Worm (Caenorhabditis elegans) whole organism, L2 larva: ENCODE results near the gene col-113.

Experiments used
- alr-1 ChIP-seq: fragments of 150-350 bp; optimal IDR thresholded peaks from 2 replicates; lab custom pipeline; 2014; ENCODE audit warnings: missing biosample characterization, missing genetic modification characterization
- aly-2 ChIP-seq: fragments of 150-350 bp; optimal IDR thresholded peaks from 2 replicates; lab custom pipeline; 2014; ENCODE audit warnings: missing biosample characterization, missing genetic modification characterization
- blmp-1 ChIP-seq: sonication (generic microtip); optimal IDR thresholded peaks from 2 replicates; lab custom pipeline; 2017; ENCODE audit warnings: missing genetic modification characterization, mild to moderate bottlenecking, missing compliant biosample characterization, antibody characterized with exemption, moderate library complexity; ENCODE audit not compliant: insufficient read depth
- ceh-82 ChIP-seq: fragments of 150-350 bp; optimal IDR thresholded peaks from 2 replicates; lab custom pipeline; 2014; ENCODE audit warnings: missing biosample characterization, missing genetic modification characterization
- dmd-4 ChIP-seq: sonication (generic microtip); optimal IDR thresholded peaks from 2 replicates; lab custom pipeline; 2017; ENCODE audit warnings: missing biosample characterization, missing genetic modification characterization
- gmeb-1 ChIP-seq: fragments of 150-350 bp; optimal IDR thresholded peaks from 2 replicates; lab custom pipeline; 2014; ENCODE audit warnings: missing biosample characterization, missing genetic modification characterization
- lin-39 ChIP-seq: fragments of 150-350 bp; optimal IDR thresholded peaks from 2 replicates; lab custom pipeline; 2014; ENCODE audit warnings: missing biosample characterization, missing genetic modification reagents, missing genetic modification characterization
- lsy-2 ChIP-seq, 2 experiments: fragments of 150-350 bp in 1 of 2; sonication (generic microtip) in 1 of 2; optimal IDR thresholded peaks; 2 replicates each; lab custom pipeline; 2014 to 2017; ENCODE audit warnings: missing biosample characterization in 2 of 2, missing genetic modification characterization in 2 of 2
- snpc-4 ChIP-seq: fragments of 150-350 bp; optimal IDR thresholded peaks from 2 replicates; lab custom pipeline; 2014; ENCODE audit warnings: missing biosample characterization, missing genetic modification characterization

- TF ChIP-seq aly-2 (tag; lab: Kevin White, UChicago) (no peak), ceh-82 (no peak), alr-1 (tag; lab: Kevin White, UChicago) (no peak), gmeb-1 (tag; lab: Kevin White, UChicago) (no peak), blmp-1 (tag; lab: Kevin White, UChicago) (no peak), lin-39 (no peak), dmd-4 (no peak), lsy-2 (tag; optimal IDR thresholded peaks at IDR 0.05; lab: Kevin White, UChicago) (no peak), snpc-4 (tag; lab: Kevin White, UChicago) (no peak)
Measured at ce11 chrIV:7156356-7156755, 4.0 kb upstream of the col-113 start, which contains the start of gene maph-9.
